Worm (Caenorhabditis elegans) whole organism, early embryonic: ENCODE results near the gene R07E5.17.

ENCODE experiments used
- F13C5.2 ChIP-seq: sonication (generic microtip); optimal IDR thresholded peaks from 2 replicates; lab custom pipeline; 2017; ENCODE audit warnings: mild to moderate bottlenecking, missing genetic modification characterization, inconsistent platforms, missing compliant biosample characterization
- ama-1 ChIP-seq: fragments of 150-350 bp; optimal IDR thresholded peaks from 2 replicates; lab custom pipeline; 2014
- ceh-13 ChIP-seq: fragments of 200-800 bp; sonication (Bioruptor generic); optimal IDR thresholded peaks from 2 replicates; lab custom pipeline; 2018; ENCODE audit warnings: mild to moderate bottlenecking, missing genetic modification characterization, missing compliant biosample characterization
- ceh-36 ChIP-seq: sonication (generic microtip); optimal IDR thresholded peaks from 2 replicates; lab custom pipeline; 2016; ENCODE audit warnings: missing genetic modification characterization, inconsistent platforms, missing compliant biosample characterization
- flt-1 ChIP-seq: fragments of 200-800 bp; sonication (Bioruptor generic); IDR thresholded peaks from 2 replicates; pipeline ENCODE4 v1.3.6; 2022; ENCODE audit warnings: missing genetic modification characterization, missing compliant biosample characterization
- hmbx-1 ChIP-seq: sonication (generic microtip); optimal IDR thresholded peaks from 2 replicates; lab custom pipeline; 2016; ENCODE audit warnings: mild to moderate bottlenecking, missing genetic modification characterization, missing compliant biosample characterization
- hnd-1 ChIP-seq: sonication (generic microtip); optimal IDR thresholded peaks from 2 replicates; lab custom pipeline; 2016; ENCODE audit warnings: missing genetic modification characterization, missing compliant biosample characterization
- tbx-37 ChIP-seq: fragments of 200-800 bp; sonication (Bioruptor generic); conservative IDR thresholded peaks from 2 replicates; pipeline ENCODE4 v1.3.6; 2022; ENCODE audit warnings: missing genetic modification reagents, missing genetic modification characterization, missing compliant biosample characterization

DNA sequence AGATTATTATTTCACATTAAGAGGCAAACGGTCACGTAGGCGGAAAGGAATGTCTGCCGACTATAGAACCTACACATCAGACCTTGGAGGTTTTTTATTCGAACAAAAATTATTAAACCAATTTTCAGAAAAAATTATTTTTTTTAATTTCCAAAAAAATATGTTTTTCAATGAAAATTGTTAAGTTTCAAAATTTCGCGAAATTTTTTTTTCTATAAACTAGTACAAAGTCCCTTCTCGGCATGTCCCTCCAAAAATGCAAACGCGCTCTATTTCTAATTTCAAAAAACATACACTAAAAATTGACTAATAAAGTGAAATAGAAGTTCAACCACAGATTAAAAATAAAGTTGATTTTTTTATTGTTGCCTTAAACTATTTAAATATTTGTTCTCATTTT lies 39.3 kb downstream of the R07E5.17 start, which contains the start of gene ckb-1:
- no peak for TF ChIP-seq tbx-37
- TF ChIP-seq flt-1 (GFP tag; lab: Robert Waterston, UW) = no peak
- no peak for TF ChIP-seq ceh-36 (tag; lab: Kevin White, UChicago)
- no peak for TF ChIP-seq ama-1 (lab: Kevin White, UChicago)
- TF ChIP-seq ceh-13 (GFP tag; lab: Kevin White, UChicago) = no peak
- TF ChIP-seq hnd-1 (tag; lab: Kevin White, UChicago) = no peak
- no peak for TF ChIP-seq hmbx-1
- TF ChIP-seq F13C5.2 (tag; lab: Kevin White, UChicago) = no peak
